Worm (Caenorhabditis elegans) whole organism, L4/young adult: ENCODE measurements around the gene msp-49.

Source experiments
- W03F9.2 ChIP-seq: fragments of 150-350 bp; optimal IDR thresholded peaks from 2 replicates; lab custom pipeline; 2014; ENCODE audit warnings: missing biosample characterization, missing genetic modification characterization
- dao-5 ChIP-seq: sonication (generic microtip); optimal IDR thresholded peaks from 2 replicates; lab custom pipeline; 2016; ENCODE audit warnings: missing genotype, missing genetic modification characterization, moderate library complexity, missing compliant biosample characterization
- him-1 ChIP-seq: sonication (generic microtip); optimal IDR thresholded peaks from 2 replicates; lab custom pipeline; 2016; ENCODE audit warnings: missing genotype, missing genetic modification reagents, missing genetic modification characterization, missing compliant biosample characterization

- TF ChIP-seq dao-5 = no peak
- no peak for TF ChIP-seq W03F9.2 (tag; lab: Kevin White, UChicago)
- TF ChIP-seq him-1 = no peak
Observed at ce11 chrII:5157525-5157924, 36.6 kb upstream of the msp-49 start, which contains the start of gene srb-13.
